Worm (Caenorhabditis elegans): ENCODE data around the gene T10C6.7.

DNA sequence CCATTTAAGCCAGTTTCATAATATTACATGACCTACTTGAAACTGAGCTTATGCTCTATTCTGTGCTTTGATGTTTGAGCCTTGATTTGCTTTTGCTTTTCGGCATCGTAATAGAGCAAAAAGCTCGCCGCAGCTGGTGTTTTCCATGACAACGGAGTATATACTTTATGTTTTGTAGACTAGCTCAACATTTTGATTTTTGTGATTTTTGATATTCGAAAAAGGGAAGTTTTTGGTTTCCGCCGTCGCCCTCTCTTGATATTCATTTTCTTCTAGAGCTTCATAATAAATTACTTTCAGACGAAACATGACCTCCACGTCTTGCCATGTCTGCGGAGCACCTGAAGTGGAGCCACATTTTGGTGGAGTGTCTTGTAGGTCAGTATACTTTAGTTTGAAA is 29.2 kb downstream of the T10C6.7 start, which contains the start of gene nhr-63:
- TF ChIP-seq unc-55 (GFP tag; optimal IDR thresholded peaks at IDR 0.05) (no peak), ref-2 (tag; optimal IDR thresholded peaks at IDR 0.05) (no peak)

All from whole organism, late embryonic.